Fruit fly (Drosophila melanogaster) whole organism, wandering third instar larva: ENCODE measurements around the gene comm3.
A peak's percentile ranks its signal among the peaks of the same experiment; 100 is the strongest.

ENCODE experiments used
- Abd-B ChIP-seq: fragments of >200 bp; optimal IDR thresholded peaks from 2 replicates; lab custom pipeline; 2017; ENCODE audit warnings: missing biosample characterization, missing genetic modification characterization
- CG9705 ChIP-seq: fragments of 200-800 bp; sonication (Bioruptor generic); optimal IDR thresholded peaks from 2 replicates; lab custom pipeline; 2018; ENCODE audit warnings: missing biosample characterization, mild to moderate bottlenecking, missing genetic modification characterization
- CrebA ChIP-seq: fragments of 200-800 bp; sonication (Bioruptor generic); optimal IDR thresholded peaks from 2 replicates; lab custom pipeline; 2016; ENCODE audit warnings: missing biosample characterization, mild to moderate bottlenecking, missing genetic modification characterization, borderline replicate concordance
- Dfd ChIP-seq: fragments of >200 bp; optimal IDR thresholded peaks from 2 replicates; lab custom pipeline; 2017; ENCODE audit warnings: missing biosample characterization, missing genetic modification characterization
- Dif ChIP-seq: fragments of 200-275, 200-300 bp; sonication (Bioruptor generic); optimal IDR thresholded peaks from 2 replicates; lab custom pipeline; 2018; ENCODE audit warnings: missing biosample characterization, missing genetic modification characterization; ENCODE audit not compliant: partially characterized antibody
- GATAd ChIP-seq: sonication (Bioruptor generic); optimal IDR thresholded peaks from 2 replicates; lab custom pipeline; 2016; ENCODE audit warnings: missing biosample characterization, missing genetic modification characterization
- HLH106 ChIP-seq: fragments of 200-800 bp; optimal IDR thresholded peaks from 3 replicates; lab custom pipeline; 2019; ENCODE audit warnings: missing biosample characterization, mild to moderate bottlenecking, missing genetic modification characterization, moderate library complexity
- Hnf4 ChIP-seq: fragments of 200-800 bp; sonication (Bioruptor generic); optimal IDR thresholded peaks from 2 replicates; lab custom pipeline; 2016; ENCODE audit warnings: missing biosample characterization, mild to moderate bottlenecking, missing genetic modification characterization
- Hr78 ChIP-seq: fragments of >200 bp; optimal IDR thresholded peaks from 2 replicates; lab custom pipeline; 2017; ENCODE audit warnings: missing biosample characterization, missing genetic modification characterization
- Hr83 ChIP-seq: fragments of 200-300 bp; sonication (Bioruptor generic); optimal IDR thresholded peaks from 2 replicates; lab custom pipeline; 2016; ENCODE audit warnings: missing biosample characterization, mild to moderate bottlenecking, missing genetic modification characterization, moderate library complexity; ENCODE audit not compliant: poor library complexity, severe bottlenecking
- Jra ChIP-seq: sonication (Bioruptor generic); optimal IDR thresholded peaks from 2 replicates; lab custom pipeline; 2016; ENCODE audit warnings: missing biosample characterization, missing genetic modification characterization
- Mio ChIP-seq: sonication (Bioruptor generic); optimal IDR thresholded peaks from 2 replicates; lab custom pipeline; 2016; ENCODE audit warnings: missing biosample characterization, missing genetic modification characterization
- Myc ChIP-seq: fragments of >200 bp; optimal IDR thresholded peaks from 2 replicates; lab custom pipeline; 2017
- N ChIP-seq: fragments of >200 bp; optimal IDR thresholded peaks from 2 replicates; lab custom pipeline; 2018; ENCODE audit warnings: missing biosample characterization, missing external identifiers, missing genetic modification characterization
- OdsH ChIP-seq: fragments of 200-800 bp; sonication (Bioruptor generic); optimal IDR thresholded peaks from 2 replicates; lab custom pipeline; 2016; ENCODE audit warnings: missing biosample characterization, mild to moderate bottlenecking, missing genetic modification characterization
- Rel ChIP-seq, 2 experiments: fragments of 200-800 bp; sonication (Bioruptor generic) in 1 of 2; optimal IDR thresholded peaks; 2 replicates in 1 of 2; 3 replicates in 1 of 2; lab custom pipeline; 2016 to 2019; ENCODE audit warnings: mild to moderate bottlenecking in 2 of 2, missing biosample characterization in 2 of 2, missing genetic modification characterization in 2 of 2, moderate library complexity in 1 of 2
- Sp1 ChIP-seq: fragments of 200-800 bp; sonication (Bioruptor generic); optimal IDR thresholded peaks from 3 replicates; lab custom pipeline; 2019; ENCODE audit warnings: missing biosample characterization, mild to moderate bottlenecking, missing genetic modification characterization, moderate library complexity
- Vsx2 ChIP-seq: fragments of 200-300, 225-300 bp; sonication (Bioruptor generic); optimal IDR thresholded peaks from 2 replicates; lab custom pipeline; 2018; ENCODE audit warnings: missing biosample characterization, missing genetic modification characterization; ENCODE audit not compliant: partially characterized antibody
- br ChIP-seq: fragments of 200-800 bp; sonication (Bioruptor generic); optimal IDR thresholded peaks from 2 replicates; lab custom pipeline; 2016; ENCODE audit warnings: missing biosample characterization, missing genetic modification characterization
- brk ChIP-seq: fragments of 200-800 bp; sonication (Bioruptor generic); optimal IDR thresholded peaks from 2 replicates; lab custom pipeline; 2016; ENCODE audit warnings: missing biosample characterization, mild to moderate bottlenecking, missing genetic modification characterization
- dl ChIP-seq, 2 experiments: fragments of 175-275, 200-275 bp in 1 of 2; fragments of 200-275 bp in 1 of 2; sonication (Bioruptor generic); optimal IDR thresholded peaks; lab custom pipeline; 2018; ENCODE audit warnings: mild to moderate bottlenecking in 2 of 2, missing biosample characterization in 2 of 2, missing genetic modification characterization in 2 of 2, moderate library complexity in 2 of 2; ENCODE audit not compliant: partially characterized antibody in 2 of 2, insufficient read depth in 1 of 2
- dmrt93B ChIP-seq: fragments of 200-800 bp; sonication (Bioruptor generic); optimal IDR thresholded peaks from 2 replicates; lab custom pipeline; 2018; ENCODE audit warnings: missing biosample characterization, mild to moderate bottlenecking, missing genetic modification characterization
- dsf ChIP-seq: sonication (Bioruptor generic); optimal IDR thresholded peaks from 2 replicates; lab custom pipeline; 2016; ENCODE audit warnings: missing biosample characterization, missing genetic modification characterization, borderline replicate concordance
- ey ChIP-seq: fragments of 200-800 bp; sonication (Bioruptor generic); optimal IDR thresholded peaks from 2 replicates; lab custom pipeline; 2016; ENCODE audit warnings: missing biosample characterization, missing genetic modification characterization
- foxo ChIP-seq, 2 experiments: fragments of 200-800 bp; sonication (Bioruptor generic); optimal IDR thresholded peaks; 2 replicates in 1 of 2; 3 replicates in 1 of 2; lab custom pipeline; 2016 to 2017; ENCODE audit warnings: missing biosample characterization in 2 of 2, missing genetic modification characterization in 2 of 2
- fru ChIP-seq: fragments of 200-800 bp; sonication (Bioruptor generic); optimal IDR thresholded peaks from 3 replicates; lab custom pipeline; 2016; ENCODE audit warnings: missing biosample characterization, mild to moderate bottlenecking, missing genetic modification characterization
- h ChIP-seq: fragments of 200-800 bp; sonication (Bioruptor generic); optimal IDR thresholded peaks from 3 replicates; lab custom pipeline; 2016; ENCODE audit warnings: missing biosample characterization, mild to moderate bottlenecking, missing genetic modification characterization
- jim ChIP-seq: fragments of 175-275, 200-325 bp; sonication (Bioruptor generic); optimal IDR thresholded peaks from 2 replicates; lab custom pipeline; 2016; ENCODE audit warnings: missing biosample characterization, mild to moderate bottlenecking, missing genetic modification characterization
- pan ChIP-seq: fragments of >200 bp; optimal IDR thresholded peaks from 2 replicates; lab custom pipeline; 2017
- psq ChIP-seq: fragments of 200-800 bp; sonication (Bioruptor generic); optimal IDR thresholded peaks from 3 replicates; lab custom pipeline; 2017; ENCODE audit warnings: missing biosample characterization, mild to moderate bottlenecking, missing genetic modification characterization, moderate library complexity
- rgr ChIP-seq: fragments of 200-800 bp; sonication (Bioruptor generic); optimal IDR thresholded peaks from 3 replicates; lab custom pipeline; 2016; ENCODE audit warnings: missing biosample characterization, mild to moderate bottlenecking, missing genetic modification characterization
- tai ChIP-seq: sonication (Bioruptor generic); optimal IDR thresholded peaks from 2 replicates; lab custom pipeline; 2016; ENCODE audit warnings: missing biosample characterization, missing genetic modification characterization
- usp ChIP-seq: fragments of >200 bp; optimal IDR thresholded peaks from 2 replicates; lab custom pipeline; 2017; ENCODE audit warnings: missing biosample characterization, missing genetic modification characterization
- woc ChIP-seq: sonication (Bioruptor generic); optimal IDR thresholded peaks from 2 replicates; lab custom pipeline; 2016; ENCODE audit warnings: missing biosample characterization, mild to moderate bottlenecking, missing genetic modification characterization

The comm3 gene

dm6 chr3L:15616900-15617299, 30.7 kb downstream of the comm3 start:
- TF ChIP-seq rgr (GFP tag; lab: Kevin White, UChicago) (no peak), usp (no peak), foxo (GFP tag; optimal IDR thresholded peaks at IDR 0.05; lab: Kevin White, UChicago) (no peak), Abd-B (GFP tag; lab: Kevin White, UChicago) (no peak), dsf (no peak), h (GFP tag; lab: Kevin White, UChicago) (no peak), jim (no peak), dmrt93B (GFP tag; lab: Kevin White, UChicago) (no peak), pan (lab: Kevin White, UChicago) (no peak), ey (GFP tag; lab: Kevin White, UChicago) (no peak), HLH106 (tag; lab: Kevin White, UChicago) (no peak), Sp1 (GFP tag; lab: Kevin White, UChicago) (no peak), Hr83 (no peak), CrebA (GFP tag; lab: Kevin White, UChicago) (no peak), OdsH (GFP tag; lab: Kevin White, UChicago) (no peak), Dfd (GFP tag; lab: Kevin White, UChicago) (no peak)
- TF ChIP-seq, all 38 proteins: peak for 0

- TF ChIP-seq Hr78: no peak
- no peak for TF ChIP-seq ey (GFP tag; lab: Kevin White, UChicago)
- no peak for TF ChIP-seq dsf
- TF ChIP-seq N (GFP tag; lab: Kevin White, UChicago): no peak
- no peak for TF ChIP-seq Dif
- no peak for TF ChIP-seq usp
- TF ChIP-seq CrebA (GFP tag; lab: Kevin White, UChicago): no peak
- TF ChIP-seq GATAd: no peak
- TF ChIP-seq Hr83: no peak
- TF ChIP-seq woc (GFP tag; lab: Kevin White, UChicago): no peak
- TF ChIP-seq Sp1 (GFP tag; lab: Kevin White, UChicago): no peak
- no peak for TF ChIP-seq Myc (lab: Kevin White, UChicago)
- TF ChIP-seq br: no peak
- no peak for TF ChIP-seq pan (lab: Kevin White, UChicago)
- no peak for TF ChIP-seq CG9705
- no peak for TF ChIP-seq Mio
- no peak for TF ChIP-seq Vsx2 (GFP tag; lab: Kevin White, UChicago)
- TF ChIP-seq dl (GFP tag; optimal IDR thresholded peaks at IDR 0.05; lab: Kevin White, UChicago; ENCODE audit: insufficient read depth in 1 of 2, partially characterized antibody in 2 of 2): no peak
- no peak for TF ChIP-seq Jra (GFP tag; lab: Kevin White, UChicago)
Observed at dm6 chr3L:15616490-15616889, 31.1 kb downstream of the comm3 start.

- TF ChIP-seq psq (GFP tag; lab: Kevin White, UChicago) (no peak), Sp1 (GFP tag; lab: Kevin White, UChicago) (no peak), Jra (GFP tag; lab: Kevin White, UChicago) (no peak), dmrt93B (GFP tag; lab: Kevin White, UChicago) (no peak), Mio (no peak), Hr78 (no peak), jim (no peak), dl (GFP tag; optimal IDR thresholded peaks at IDR 0.05; lab: Kevin White, UChicago; ENCODE audit: insufficient read depth in 1 of 2, partially characterized antibody in 2 of 2) (no peak), GATAd (no peak), Abd-B (GFP tag; lab: Kevin White, UChicago) (no peak), CG9705 (no peak), fru (GFP tag; lab: Kevin White, UChicago) (no peak), Myc (lab: Kevin White, UChicago) (no peak), Hnf4 (GFP tag; lab: Kevin White, UChicago) (no peak), CrebA (GFP tag; lab: Kevin White, UChicago) (no peak), tai (no peak)
- TF ChIP-seq, all 38 proteins: peak for 0
Observed at dm6 chr3L:15612728-15613127, 34.8 kb downstream of the comm3 start, which contains the start of gene CG13449. Gene CG13449 (minus strand): TSS chr3L:15612828.

dm6 chr3L:15610109-15610508, 37.5 kb downstream of the comm3 start, which contains the start of gene CG7650:
Gene CG7650 (minus strand): TSS chr3L:15610386.
- TF ChIP-seq Vsx2 (GFP tag; lab: Kevin White, UChicago): peak; percentile 77
- TF ChIP-seq brk (GFP tag; lab: Kevin White, UChicago): peak; percentile 67
- TF ChIP-seq dl (GFP tag; optimal IDR thresholded peaks at IDR 0.05; lab: Kevin White, UChicago; ENCODE audit: insufficient read depth in 1 of 2, partially characterized antibody in 2 of 2): no peak
- no peak for TF ChIP-seq Rel (GFP tag; optimal IDR thresholded peaks at IDR 0.05; lab: Kevin White, UChicago)
- TF ChIP-seq Rel (tag; optimal IDR thresholded peaks at IDR 0.05; lab: Kevin White, UChicago): peak; percentile 71
